Fruit fly (Drosophila melanogaster): ENCODE data around the gene TkR99D.

Gene TkR99D

DNA sequence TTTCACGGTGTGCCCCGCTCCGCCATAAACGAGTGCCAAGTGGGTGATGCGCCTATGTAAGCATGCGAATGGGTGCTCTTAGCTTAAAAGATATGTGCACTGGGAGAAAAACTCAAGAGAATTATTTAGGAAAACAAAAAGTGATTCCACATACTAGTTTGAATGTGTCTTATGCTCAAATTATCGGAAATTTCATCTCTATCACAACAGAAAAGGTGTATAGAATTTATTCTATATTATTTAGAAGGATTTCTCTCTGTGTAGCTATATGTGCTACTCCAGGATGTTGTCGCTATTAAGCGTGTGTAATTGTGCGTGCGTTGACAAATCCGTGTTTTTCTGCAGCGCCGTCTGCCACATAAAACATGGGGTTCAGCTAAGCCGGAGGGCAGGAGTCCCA is 9.9 kb downstream of the TkR99D start (continued):
- TF ChIP-seq CG1603 (tag; optimal IDR thresholded peaks at IDR 0.05) (no peak), CG7745 (tag; optimal IDR thresholded peaks at IDR 0.05) (no peak), CG12391 (tag; optimal IDR thresholded peaks at IDR 0.05) (no peak), CG32532 (GFP tag; IDR thresholded peaks at IDR 0.05) (0 out of 2 replicates have a peak, but pooled peaks have one; percentile 16), abd-A (tag; optimal IDR thresholded peaks at IDR 0.05) (no peak), dan (GFP tag; IDR thresholded peaks at IDR 0.05) (no peak), CG34224 (GFP tag; IDR thresholded peaks at IDR 0.05; ENCODE audit: partially characterized antibody) (no peak), schlank (tag; optimal IDR thresholded peaks at IDR 0.05) (no peak), NC2β (GFP tag; optimal IDR thresholded peaks at IDR 0.05) (no peak), CG11093 (GFP tag; IDR thresholded peaks at IDR 0.05) (no peak), ara (GFP tag; IDR thresholded peaks at IDR 0.05) (no peak), CG14965 (GFP tag; optimal IDR thresholded peaks at IDR 0.05; ENCODE audit: borderline replicate concordance) (no peak), disco-r (GFP tag; optimal IDR thresholded peaks at IDR 0.05) (no peak), insv (GFP tag; optimal IDR thresholded peaks at IDR 0.05) (no peak), Sox100B (GFP tag; optimal IDR thresholded peaks at IDR 0.05) (no peak), crc (GFP tag; optimal IDR thresholded peaks at IDR 0.05) (no peak), psq (GFP tag; optimal IDR thresholded peaks at IDR 0.05) (no peak), Rfx (GFP tag; IDR thresholded peaks at IDR 0.05) (peak; percentile 44; the same call in 1 of the 2 replicates), CG6175 (GFP tag; IDR thresholded peaks at IDR 0.05) (no peak), pan (optimal IDR thresholded peaks at IDR 0.05) (no peak), pan (GFP tag; optimal IDR thresholded peaks at IDR 0.05 in 1 of 2, IDR thresholded peaks at IDR 0.05 in 1 of 2) (no peak), CHES-1-like (GFP tag; optimal IDR thresholded peaks at IDR 0.05) (no peak), Antp (GFP tag; optimal IDR thresholded peaks at IDR 0.05) (no peak), nerfin-2 (GFP tag; IDR thresholded peaks at IDR 0.05; ENCODE audit: partially characterized antibody) (no peak), sens-2 (GFP tag; IDR thresholded peaks at IDR 0.05) (no peak), slbo (GFP tag; IDR thresholded peaks at IDR 0.05) (peak; percentile 48), ems (GFP tag; optimal IDR thresholded peaks at IDR 0.05) (no peak), CG15601 (tag; optimal IDR thresholded peaks at IDR 0.05) (no peak), CG34422 (GFP tag; IDR thresholded peaks at IDR 0.05) (no peak), CG16779 (GFP tag; IDR thresholded peaks at IDR 0.05) (no peak), Hr51 (GFP tag; optimal IDR thresholded peaks at IDR 0.05) (no peak), CG1233 (GFP tag; optimal IDR thresholded peaks at IDR 0.05) (no peak), scrt (GFP tag; optimal IDR thresholded peaks at IDR 0.05) (no peak), nerfin-1 (tag; optimal IDR thresholded peaks at IDR 0.05) (no peak), lab (GFP tag; optimal IDR thresholded peaks at IDR 0.05) (peak; percentile 30), CG10431 (GFP tag; optimal IDR thresholded peaks at IDR 0.05) (no peak), CG11723 (GFP tag; optimal IDR thresholded peaks at IDR 0.05) (no peak), CG13775 (GFP tag; optimal IDR thresholded peaks at IDR 0.05) (no peak), ab (GFP tag; optimal IDR thresholded peaks at IDR 0.05) (no peak), CG1832 (GFP tag; optimal IDR thresholded peaks at IDR 0.05) (no peak), Fer3 (tag; optimal IDR thresholded peaks at IDR 0.05) (no peak), ewg (GFP tag; optimal IDR thresholded peaks at IDR 0.05) (no peak), Doc2 (GFP tag; IDR thresholded peaks at IDR 0.05) (no peak), Kr (GFP tag; optimal IDR thresholded peaks at IDR 0.05) (no peak), mirr (GFP tag; optimal IDR thresholded peaks at IDR 0.05) (no peak), CG8359 (GFP tag; optimal IDR thresholded peaks at IDR 0.05; ENCODE audit: borderline replicate concordance) (no peak), CG2129 (GFP tag; IDR thresholded peaks at IDR 0.05; ENCODE audit: partially characterized antibody) (no peak), gce (GFP tag; IDR thresholded peaks at IDR 0.05) (no peak), croc (GFP tag; conservative IDR thresholded peaks at IDR 0.05) (no peak), NfI (GFP tag; optimal IDR thresholded peaks at IDR 0.05) (no peak), ci (GFP tag; IDR thresholded peaks at IDR 0.05) (0 out of 3 replicates have a peak, but pooled peaks have one; percentile 28)
